Worm (Caenorhabditis elegans): ENCODE results near the gene F36F12.1.
A peak's percentile ranks its signal among the peaks of the same experiment; 100 is the strongest.

The F36F12.1 gene

DNA sequence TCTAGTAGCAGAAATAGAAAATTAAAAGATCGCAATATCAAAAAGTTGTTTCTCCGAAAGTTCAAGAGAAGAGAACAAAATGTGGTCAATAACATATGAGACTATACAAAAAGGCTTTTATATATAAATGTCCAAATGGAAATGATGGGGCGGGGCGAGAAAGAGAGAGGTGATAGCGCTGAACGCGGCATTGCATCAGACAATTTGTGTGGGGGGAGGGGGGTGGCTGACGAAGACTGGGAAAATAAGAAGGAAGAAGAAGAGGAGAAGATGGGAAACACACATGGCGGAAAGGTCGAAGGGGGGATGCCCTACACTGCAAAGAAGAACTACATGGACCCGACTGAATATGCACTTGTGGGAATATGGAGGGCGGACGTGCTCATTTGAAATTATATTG, 32.3 kb upstream of the F36F12.1 start (continued):
- TF ChIP-seq nhr-47 (tag; optimal IDR thresholded peaks at IDR 0.05) (no peak), skn-1 (tag; optimal IDR thresholded peaks at IDR 0.05) (peak; percentile 23), egl-27 (tag; optimal IDR thresholded peaks at IDR 0.05) (no peak), snu-23 (GFP tag; optimal IDR thresholded peaks at IDR 0.05) (peak; percentile 7), sup-37 (GFP tag; optimal IDR thresholded peaks at IDR 0.05) (no peak)

DNA sequence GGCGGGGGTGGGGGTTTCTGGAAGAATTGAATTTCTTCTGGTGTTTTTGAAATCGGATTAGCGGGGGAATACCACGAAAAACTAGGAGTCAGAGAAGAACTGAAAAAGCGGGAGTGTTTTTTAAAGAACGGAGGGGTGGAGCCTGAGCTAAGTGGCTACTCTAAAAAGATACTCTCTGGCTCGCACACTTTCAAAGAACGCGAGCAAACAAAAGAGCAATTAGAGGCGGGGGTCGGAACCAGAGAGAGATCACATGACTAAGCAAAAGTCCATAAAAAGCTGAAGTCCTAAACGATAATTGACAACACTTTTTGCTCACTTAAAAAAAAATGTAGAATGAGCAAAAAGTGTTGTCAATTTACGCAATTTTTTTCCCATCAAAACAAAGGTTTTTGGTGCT, 31.3 kb upstream of the F36F12.1 start:
- TF ChIP-seq rnt-1 (tag; optimal IDR thresholded peaks at IDR 0.05) (peak; percentile 10), fkh-10 (GFP tag; optimal IDR thresholded peaks at IDR 0.05) (no peak), skn-1 (tag; optimal IDR thresholded peaks at IDR 0.05) (no peak), jun-1 (tag; optimal IDR thresholded peaks at IDR 0.05) (no peak), sup-37 (GFP tag; optimal IDR thresholded peaks at IDR 0.05) (no peak), nhr-47 (tag; optimal IDR thresholded peaks at IDR 0.05) (peak; percentile 30), unc-86 (tag; optimal IDR thresholded peaks at IDR 0.05) (peak; percentile 26), dsc-1 (tag; optimal IDR thresholded peaks at IDR 0.05) (peak; percentile 12), fkh-8 (tag; optimal IDR thresholded peaks at IDR 0.05) (peak; percentile 25), nhr-28 (tag; optimal IDR thresholded peaks at IDR 0.05) (no peak), nhr-71 (tag; optimal IDR thresholded peaks at IDR 0.05) (peak; percentile 51), nhr-19 (GFP tag; conservative IDR thresholded peaks at IDR 0.05) (peak; percentile 26), ama-1 (optimal IDR thresholded peaks at IDR 0.05) (no peak), ceh-82 (tag; optimal IDR thresholded peaks at IDR 0.05) (peak in 1 of 3 experiments; percentile 8), unc-30 (tag; optimal IDR thresholded peaks at IDR 0.05) (no peak), ces-1 (GFP tag; optimal IDR thresholded peaks at IDR 0.05) (no peak), nhr-20 (tag; optimal IDR thresholded peaks at IDR 0.05) (no peak), lsy-2 (tag; optimal IDR thresholded peaks at IDR 0.05) (peak; percentile 9 to 18), C16A3.4 (tag; optimal IDR thresholded peaks at IDR 0.05) (no peak), egl-13 (tag; optimal IDR thresholded peaks at IDR 0.05) (no peak), dpl-1 (GFP tag; optimal IDR thresholded peaks at IDR 0.05) (peak in 1 of 3 experiments; percentile 7), tbx-2 (tag; optimal IDR thresholded peaks at IDR 0.05) (peak; percentile 47), lin-14 (GFP tag; optimal IDR thresholded peaks at IDR 0.05) (peak; percentile 92), Y116A8C.19 (tag; optimal IDR thresholded peaks at IDR 0.05; ENCODE audit: borderline replicate concordance) (no peak)

DNA sequence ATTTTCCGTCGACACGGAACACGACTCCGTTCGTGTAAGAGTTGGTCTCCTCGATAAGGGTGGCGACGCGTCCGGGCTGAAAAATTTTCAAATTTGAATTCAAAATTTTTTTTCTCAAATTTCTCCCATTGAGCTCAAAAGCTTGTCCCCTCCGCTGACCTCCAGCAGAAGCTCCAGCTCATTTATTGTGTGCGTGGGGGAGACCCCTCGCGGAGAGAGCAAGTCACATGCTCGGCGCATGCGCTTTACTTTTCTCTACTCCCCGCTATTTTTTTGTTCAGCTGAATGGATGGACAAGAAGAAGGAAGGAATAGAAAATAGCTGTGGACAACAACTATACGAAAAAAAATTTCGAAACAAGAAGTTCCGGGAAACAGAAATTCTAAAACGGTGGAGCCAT, 30.5 kb upstream of the F36F12.1 start:
- no peak for TF ChIP-seq alr-1 (tag; optimal IDR thresholded peaks at IDR 0.05; ENCODE audit: borderline replicate concordance)
- no peak for TF ChIP-seq nhr-90 (tag; optimal IDR thresholded peaks at IDR 0.05; ENCODE audit: poor library complexity)
- no peak for TF ChIP-seq pag-3 (tag; optimal IDR thresholded peaks at IDR 0.05; ENCODE audit: borderline replicate concordance, insufficient read depth)
- peak; percentile 99 for TF ChIP-seq lin-14 (GFP tag; optimal IDR thresholded peaks at IDR 0.05)
- no peak for TF ChIP-seq ceh-90 (tag; optimal IDR thresholded peaks at IDR 0.05)
- no peak for TF ChIP-seq nhr-11 (tag; optimal IDR thresholded peaks at IDR 0.05)
- TF ChIP-seq C34B4.2 (tag; optimal IDR thresholded peaks at IDR 0.05), result no peak
- peak; percentile 36 for TF ChIP-seq lin-13 (GFP tag; optimal IDR thresholded peaks at IDR 0.05)
- peak in 1 of 2 experiments; percentile 69 for TF ChIP-seq mdl-1 (tag; optimal IDR thresholded peaks at IDR 0.05)
- no peak for TF ChIP-seq lin-15B (tag; optimal IDR thresholded peaks at IDR 0.05)
- TF ChIP-seq lsy-2 (tag; optimal IDR thresholded peaks at IDR 0.05), result peak; percentile 60 to 72
- no peak for TF ChIP-seq hpl-2 (GFP tag; optimal IDR thresholded peaks at IDR 0.05)
- TF ChIP-seq efl-1 (optimal IDR thresholded peaks at IDR 0.05), result peak; percentile 35 to 44
- peak in 1 of 2 experiments; percentile 50 for TF ChIP-seq efl-1 (GFP tag; optimal IDR thresholded peaks at IDR 0.05 in 1 of 2)
- no peak for TF ChIP-seq zip-4 (GFP tag; optimal IDR thresholded peaks at IDR 0.05)
- TF ChIP-seq nhr-237 (tag; optimal IDR thresholded peaks at IDR 0.05), result no peak
- TF ChIP-seq dpl-1 (GFP tag; optimal IDR thresholded peaks at IDR 0.05), result peak in 1 of 3 experiments; percentile 49
- peak; percentile 22 for TF ChIP-seq lir-3 (tag; optimal IDR thresholded peaks at IDR 0.05; ENCODE audit: poor library complexity)
- peak; percentile 84 for TF ChIP-seq nhr-71 (tag; optimal IDR thresholded peaks at IDR 0.05)
- TF ChIP-seq nhr-76 (tag; optimal IDR thresholded peaks at IDR 0.05), result no peak
- TF ChIP-seq ceh-82 (tag; optimal IDR thresholded peaks at IDR 0.05), result peak; percentile 40 to 85 (median 61)
- no peak for TF ChIP-seq F16B12.6 (tag; optimal IDR thresholded peaks at IDR 0.05)
- peak; percentile 19 for TF ChIP-seq mef-2 (tag; optimal IDR thresholded peaks at IDR 0.05)
- no peak for TF ChIP-seq sup-37 (GFP tag; optimal IDR thresholded peaks at IDR 0.05)
- peak; percentile 53 for TF ChIP-seq xbp-1 (tag; optimal IDR thresholded peaks at IDR 0.05)
- peak; percentile 36 for TF ChIP-seq C16A3.4 (tag; optimal IDR thresholded peaks at IDR 0.05)
- TF ChIP-seq unc-62 (GFP tag; optimal IDR thresholded peaks at IDR 0.05), result no peak
- TF ChIP-seq lin-39 (tag; optimal IDR thresholded peaks at IDR 0.05), result no peak
- TF ChIP-seq ztf-4 (tag; optimal IDR thresholded peaks at IDR 0.05), result no peak
- no peak for TF ChIP-seq ceh-88 (GFP tag; IDR thresholded peaks at IDR 0.05)
- peak; percentile 75 for TF ChIP-seq nhr-47 (tag; optimal IDR thresholded peaks at IDR 0.05)
- no peak for TF ChIP-seq unc-30 (tag; optimal IDR thresholded peaks at IDR 0.05)
